Worm (Caenorhabditis elegans): ENCODE measurements around the gene Y46G5A.20.
A peak's percentile ranks its signal among the peaks of the same experiment; 100 is the strongest.

Y46G5A.20 gene

DNA sequence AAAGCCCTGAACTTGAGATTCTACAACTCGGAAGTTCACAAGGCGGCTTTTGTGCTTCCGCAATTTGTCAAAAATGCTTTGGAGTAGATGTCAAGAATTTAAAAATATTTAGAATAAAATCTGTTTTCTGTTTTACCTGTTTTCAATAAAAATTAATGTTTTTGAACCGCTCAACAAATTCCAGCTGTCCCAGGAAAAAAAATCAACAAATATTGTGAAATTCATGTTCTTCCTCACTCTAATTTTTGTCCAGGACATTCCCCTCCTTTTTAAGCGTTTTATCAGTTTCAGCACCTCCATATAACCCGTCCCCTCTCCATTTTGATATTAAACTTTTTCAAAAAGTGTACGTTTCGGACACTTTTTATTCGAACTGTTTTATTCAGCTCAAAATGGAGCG lies at the start of gene Y46G5A.20:
Y46G5A.20 (plus strand) TSS at position 301 of the 400 bp plus-strand sequence.
- TF ChIP-seq nhr-23 (tag; optimal IDR thresholded peaks at IDR 0.05) (no peak), nhr-129 (tag; optimal IDR thresholded peaks at IDR 0.05) (no peak), unc-55 (GFP tag; optimal IDR thresholded peaks at IDR 0.05) (no peak), ztf-4 (tag; optimal IDR thresholded peaks at IDR 0.05) (no peak), nhr-77 (tag; optimal IDR thresholded peaks at IDR 0.05) (no peak), ztf-11 (tag; optimal IDR thresholded peaks at IDR 0.05) (no peak), fos-1 (tag; optimal IDR thresholded peaks at IDR 0.05) (peak; percentile 5), blmp-1 (tag; optimal IDR thresholded peaks at IDR 0.05; ENCODE audit: insufficient read depth) (no peak)

DNA sequence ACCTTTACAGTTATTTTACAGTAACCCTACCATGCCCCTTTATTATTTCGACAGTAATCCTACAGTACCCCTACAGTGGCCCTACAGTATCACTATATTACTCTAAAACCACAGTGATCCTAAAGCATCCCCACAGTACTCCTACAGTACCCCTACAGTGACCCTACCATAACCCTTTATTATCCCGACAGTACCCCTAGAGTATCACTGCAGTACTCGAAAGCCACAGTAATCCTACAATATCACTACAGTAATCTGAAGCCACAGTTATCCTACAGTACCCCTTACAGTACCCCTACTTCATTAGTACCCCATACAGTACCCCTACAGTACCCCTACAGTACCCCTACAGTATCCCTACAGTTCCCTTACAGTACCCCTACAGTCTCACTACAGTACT lies 46.3 kb upstream of the Y46G5A.20 start:
- TF ChIP-seq nhr-129 (tag; optimal IDR thresholded peaks at IDR 0.05) (no peak), nhr-6 (tag; optimal IDR thresholded peaks at IDR 0.05) (no peak), nhr-23 (tag; optimal IDR thresholded peaks at IDR 0.05) (no peak), egl-27 (tag; optimal IDR thresholded peaks at IDR 0.05) (no peak), alr-1 (tag; optimal IDR thresholded peaks at IDR 0.05) (no peak), lin-13 (GFP tag; optimal IDR thresholded peaks at IDR 0.05) (no peak), sma-3 (GFP tag; optimal IDR thresholded peaks at IDR 0.05) (no peak), lin-39 (tag; optimal IDR thresholded peaks at IDR 0.05) (no peak), ceh-16 (tag; optimal IDR thresholded peaks at IDR 0.05) (no peak), unc-62 (GFP tag; optimal IDR thresholded peaks at IDR 0.05) (no peak), sem-4 (tag; optimal IDR thresholded peaks at IDR 0.05) (no peak), ztf-11 (tag; optimal IDR thresholded peaks at IDR 0.05) (no peak), mab-5 (tag; optimal IDR thresholded peaks at IDR 0.05) (no peak), nhr-77 (tag; optimal IDR thresholded peaks at IDR 0.05) (no peak), nhr-237 (tag; optimal IDR thresholded peaks at IDR 0.05) (no peak), C34F6.9 (tag; optimal IDR thresholded peaks at IDR 0.05) (no peak), fos-1 (tag; optimal IDR thresholded peaks at IDR 0.05) (no peak), mdl-1 (tag; optimal IDR thresholded peaks at IDR 0.05) (no peak)

DNA sequence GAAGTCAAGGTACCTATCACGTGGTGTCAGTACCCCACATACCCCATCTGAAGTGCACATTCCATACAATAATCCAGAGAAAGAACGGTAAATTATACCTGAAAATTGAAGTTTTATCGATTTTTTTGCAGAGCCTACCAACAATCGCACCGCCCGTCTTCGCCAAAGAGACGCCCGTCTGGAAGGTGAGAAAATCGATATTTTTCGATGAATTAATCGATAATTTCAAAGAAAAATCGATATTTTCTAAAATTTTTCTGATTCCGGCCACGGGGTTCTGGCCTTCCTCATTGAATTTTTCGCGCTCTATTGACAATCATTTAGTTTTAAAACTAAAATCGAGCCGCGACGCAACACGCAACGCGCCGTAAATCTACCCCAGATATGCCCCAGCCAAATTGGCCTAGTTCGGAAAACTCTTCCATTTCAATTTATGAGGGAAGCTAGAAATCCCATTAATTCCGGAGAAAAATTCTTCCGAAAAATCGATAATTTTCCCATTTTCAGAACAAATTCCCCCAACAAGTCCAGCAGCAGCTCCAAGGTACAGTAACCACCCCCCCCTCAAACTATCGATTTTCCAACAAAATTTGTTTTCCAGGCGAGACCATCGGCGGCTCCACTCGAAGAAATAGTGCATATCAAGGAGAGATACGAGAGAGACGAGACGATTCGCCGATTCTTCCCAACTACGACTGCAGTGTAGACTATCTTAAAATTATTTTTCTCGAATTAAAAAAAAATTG lies 44.2 kb upstream of the Y46G5A.20 start:
- no peak for TF ChIP-seq unc-39 (tag; optimal IDR thresholded peaks at IDR 0.05)
- no peak for TF ChIP-seq nhr-21 (tag; optimal IDR thresholded peaks at IDR 0.05)
- TF ChIP-seq nhr-12 (tag; optimal IDR thresholded peaks at IDR 0.05): no peak
- no peak for TF ChIP-seq mbf-1 (tag; optimal IDR thresholded peaks at IDR 0.05)
- no peak for TF ChIP-seq sem-4 (tag; optimal IDR thresholded peaks at IDR 0.05)
- no peak for TF ChIP-seq unc-62 (GFP tag; optimal IDR thresholded peaks at IDR 0.05)
- TF ChIP-seq F13H6.1 (tag; optimal IDR thresholded peaks at IDR 0.05): no peak

DNA sequence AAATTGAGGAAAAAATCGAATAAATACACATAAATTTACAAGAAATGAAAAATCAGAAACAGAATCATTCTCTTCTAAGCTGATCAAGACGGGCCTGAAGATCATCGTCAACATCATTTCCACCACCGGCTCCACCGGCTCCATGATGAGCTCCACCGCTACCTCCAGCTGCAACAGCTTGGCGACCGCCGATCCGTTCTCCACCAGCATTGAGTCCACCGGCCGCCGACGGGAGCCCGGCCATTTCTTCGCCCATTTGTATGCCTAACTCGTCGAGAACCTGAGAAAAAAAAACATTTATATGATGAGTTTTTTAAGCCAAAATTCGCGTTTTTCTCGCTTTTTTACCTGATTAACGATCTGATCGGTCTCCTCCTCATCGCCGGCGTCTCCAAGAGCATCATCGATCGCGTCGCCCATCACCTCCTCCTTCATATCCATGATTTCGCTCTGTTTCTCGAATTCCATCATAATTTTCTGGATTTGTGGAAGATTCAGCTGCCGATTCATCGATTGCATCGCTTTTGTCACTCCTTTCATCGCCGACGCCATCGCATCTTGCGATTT lies 43.5 kb upstream of the Y46G5A.20 start:
- TF ChIP-seq skn-1 (tag; optimal IDR thresholded peaks at IDR 0.05) (no peak), alr-1 (tag; optimal IDR thresholded peaks at IDR 0.05) (no peak), C34F6.9 (tag; optimal IDR thresholded peaks at IDR 0.05) (no peak), blmp-1 (tag; optimal IDR thresholded peaks at IDR 0.05; ENCODE audit: insufficient read depth) (no peak), gmeb-1 (tag; optimal IDR thresholded peaks at IDR 0.05) (no peak), nhr-11 (tag; optimal IDR thresholded peaks at IDR 0.05) (no peak), R02D3.7 (tag; optimal IDR thresholded peaks at IDR 0.05) (no peak), mdl-1 (tag; optimal IDR thresholded peaks at IDR 0.05) (no peak), ztf-11 (tag; optimal IDR thresholded peaks at IDR 0.05) (no peak), fos-1 (tag; optimal IDR thresholded peaks at IDR 0.05) (no peak), ZK546.5 (tag; optimal IDR thresholded peaks at IDR 0.05) (no peak), dmd-4 (tag; optimal IDR thresholded peaks at IDR 0.05) (no peak)

DNA sequence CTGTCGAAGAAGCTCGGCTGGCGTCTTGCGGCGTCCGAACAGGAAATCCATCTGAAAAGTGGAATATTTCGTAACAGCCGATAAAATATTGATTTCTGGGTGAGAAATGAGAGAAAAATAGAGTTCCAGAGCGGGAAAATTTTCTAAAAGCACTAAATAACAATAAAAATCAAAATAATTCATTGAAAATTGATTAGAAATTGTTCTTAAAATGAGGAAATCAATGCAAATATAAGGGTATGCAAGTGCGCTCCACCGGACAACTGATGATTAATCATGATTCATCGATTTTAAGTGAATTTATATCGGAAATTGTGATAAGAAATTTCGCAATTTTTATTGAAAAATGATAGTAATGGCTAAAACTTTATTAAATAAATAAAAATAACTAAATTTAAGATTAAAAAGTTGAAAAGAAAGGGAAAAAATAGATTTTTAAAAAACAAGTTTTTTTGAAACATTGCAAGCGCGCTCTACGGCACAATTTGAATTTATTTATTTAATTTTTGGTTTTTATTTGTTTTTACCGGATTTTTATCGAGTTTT lies 42.6 kb upstream of the Y46G5A.20 start, which contains the start of the genes vps-2 and tiar-2:
vps-2 (minus strand) TSS at position 51 of the 546 bp plus-strand sequence.
tiar-2 (plus strand) TSS at position 520 of the 546 bp plus-strand sequence.
- no peak for TF ChIP-seq mbf-1 (tag; optimal IDR thresholded peaks at IDR 0.05)
- no peak for TF ChIP-seq ama-1 (optimal IDR thresholded peaks at IDR 0.05)
- TF ChIP-seq nhr-6 (tag; optimal IDR thresholded peaks at IDR 0.05): peak; percentile 2
- TF ChIP-seq sem-4 (tag; optimal IDR thresholded peaks at IDR 0.05): peak; percentile 20
- no peak for TF ChIP-seq nhr-77 (tag; optimal IDR thresholded peaks at IDR 0.05)
- TF ChIP-seq nhr-237 (tag; optimal IDR thresholded peaks at IDR 0.05): no peak
- no peak for TF ChIP-seq unc-62 (GFP tag; optimal IDR thresholded peaks at IDR 0.05)
- TF ChIP-seq R02D3.7 (tag; optimal IDR thresholded peaks at IDR 0.05): no peak
- TF ChIP-seq lin-13 (GFP tag; optimal IDR thresholded peaks at IDR 0.05): peak; percentile 69
- no peak for TF ChIP-seq mdl-1 (tag; optimal IDR thresholded peaks at IDR 0.05)
- TF ChIP-seq unc-55 (GFP tag; optimal IDR thresholded peaks at IDR 0.05): peak; percentile 79
- TF ChIP-seq egl-27 (tag; optimal IDR thresholded peaks at IDR 0.05): no peak
- no peak for TF ChIP-seq lin-39 (tag; optimal IDR thresholded peaks at IDR 0.05)
- TF ChIP-seq F13H6.1 (tag; optimal IDR thresholded peaks at IDR 0.05): peak; percentile 18
- TF ChIP-seq blmp-1 (tag; optimal IDR thresholded peaks at IDR 0.05; ENCODE audit: insufficient read depth): no peak
- no peak for TF ChIP-seq ztf-4 (tag; optimal IDR thresholded peaks at IDR 0.05)
- peak; percentile 22 for TF ChIP-seq snpc-4 (tag; optimal IDR thresholded peaks at IDR 0.05)
- TF ChIP-seq ztf-11 (tag; optimal IDR thresholded peaks at IDR 0.05): no peak
- TF ChIP-seq C34F6.9 (tag; optimal IDR thresholded peaks at IDR 0.05): peak; percentile 94
- no peak for TF ChIP-seq zag-1 (tag; optimal IDR thresholded peaks at IDR 0.05)
- TF ChIP-seq crh-2 (tag; optimal IDR thresholded peaks at IDR 0.05): peak; percentile 63
- no peak for TF ChIP-seq peb-1 (tag; optimal IDR thresholded peaks at IDR 0.05)
- peak; percentile 20 for TF ChIP-seq nhr-129 (tag; optimal IDR thresholded peaks at IDR 0.05)
- no peak for TF ChIP-seq aly-2 (tag; optimal IDR thresholded peaks at IDR 0.05)
- TF ChIP-seq lin-11 (tag; optimal IDR thresholded peaks at IDR 0.05): no peak
- TF ChIP-seq mab-5 (tag; optimal IDR thresholded peaks at IDR 0.05): peak; percentile 36
- TF ChIP-seq lsy-2 (tag; optimal IDR thresholded peaks at IDR 0.05): peak in 1 of 2 experiments; percentile 87
